Fruit fly (Drosophila melanogaster) whole organism, prepupa: ENCODE results near the gene CG15525.

Experiments
- CG4318 ChIP-seq: fragments of 200-800 bp; sonication (Bioruptor generic); optimal IDR thresholded peaks from 3 replicates; lab custom pipeline; 2017; ENCODE audit warnings: missing biosample characterization, mild to moderate bottlenecking, missing genetic modification characterization
- CG6276 ChIP-seq: fragments of 200-800 bp; sonication (Bioruptor generic); optimal IDR thresholded peaks from 2 replicates; lab custom pipeline; 2017; ENCODE audit warnings: missing biosample characterization, mild to moderate bottlenecking, missing genetic modification characterization
- eg ChIP-seq: fragments of 200-800 bp; sonication (Bioruptor generic); IDR thresholded peaks from 3 replicates; pipeline ENCODE4 v1.3.6; 2022; ENCODE audit warnings: missing biosample characterization, missing genetic modification characterization

- no peak for TF ChIP-seq CG6276 (GFP tag; lab: Kevin White, UChicago)
- TF ChIP-seq eg, result no peak
- no peak for TF ChIP-seq CG4318
Observed at dm6 chr3R:30004648-30005047, 7.2 kb upstream of the CG15525 start, which contains the start of the genes Nlp and Nph.
